Fruit fly (Drosophila melanogaster): ENCODE measurements around the gene CG34140.

The CG34140 gene

dm6 chr3L:211200-211599 is 27.0 kb upstream of the CG34140 start, which contains the start of gene Prp4k (continued):
- TF ChIP-seq CG7556 (GFP tag; optimal IDR thresholded peaks at IDR 0.05): no peak
- TF ChIP-seq Deaf1 (tag; optimal IDR thresholded peaks at IDR 0.05): peak; percentile 58
- no peak for TF ChIP-seq tll (GFP tag; optimal IDR thresholded peaks at IDR 0.05)
- no peak for TF ChIP-seq CG18011 (GFP tag; optimal IDR thresholded peaks at IDR 0.05)
- TF ChIP-seq CG3407 (GFP tag; optimal IDR thresholded peaks at IDR 0.05): no peak
- TF ChIP-seq CG14965 (GFP tag; optimal IDR thresholded peaks at IDR 0.05; ENCODE audit: borderline replicate concordance): no peak
- no peak for TF ChIP-seq gt (GFP tag; IDR thresholded peaks at IDR 0.05)
- no peak for TF ChIP-seq CG10209 (GFP tag; optimal IDR thresholded peaks at IDR 0.05)
- no peak for TF ChIP-seq CG6854 (GFP tag; optimal IDR thresholded peaks at IDR 0.05)
- TF ChIP-seq CTCF (GFP tag; optimal IDR thresholded peaks at IDR 0.05): peak; percentile 0
- TF ChIP-seq Awh (GFP tag; IDR thresholded peaks at IDR 0.05): no peak
- TF ChIP-seq CG9797 (GFP tag; optimal IDR thresholded peaks at IDR 0.05): peak; percentile 62
- TF ChIP-seq dmrt11E (tag; optimal IDR thresholded peaks at IDR 0.05): no peak
- TF ChIP-seq CG12659 (GFP tag; optimal IDR thresholded peaks at IDR 0.05): peak; percentile 63
- TF ChIP-seq pho (GFP tag; optimal IDR thresholded peaks at IDR 0.05): no peak
- TF ChIP-seq YL-1 (GFP tag; optimal IDR thresholded peaks at IDR 0.05): peak; percentile 72
- TF ChIP-seq stwl (tag; optimal IDR thresholded peaks at IDR 0.05): peak; percentile 50
- no peak for TF ChIP-seq CG5953 (GFP tag; IDR thresholded peaks at IDR 0.05)
- no peak for TF ChIP-seq CG12744 (GFP tag; optimal IDR thresholded peaks at IDR 0.05)
- no peak for TF ChIP-seq chif (GFP tag; optimal IDR thresholded peaks at IDR 0.05)
- TF ChIP-seq Fer1 (GFP tag; optimal IDR thresholded peaks at IDR 0.05): peak; percentile 21
- TF ChIP-seq Usf (GFP tag; optimal IDR thresholded peaks at IDR 0.05): no peak
- TF ChIP-seq lab (GFP tag; optimal IDR thresholded peaks at IDR 0.05): no peak
- TF ChIP-seq CG8388 (GFP tag; optimal IDR thresholded peaks at IDR 0.05): no peak
- TF ChIP-seq vfl (GFP tag; optimal IDR thresholded peaks at IDR 0.05): no peak
- TF ChIP-seq Bteb2 (GFP tag; optimal IDR thresholded peaks at IDR 0.05): no peak
- TF ChIP-seq inv (GFP tag; IDR thresholded peaks at IDR 0.05; ENCODE audit: partially characterized antibody): no peak
- no peak for TF ChIP-seq unc-4 (GFP tag; IDR thresholded peaks at IDR 0.05; ENCODE audit: partially characterized antibody)
- no peak for TF ChIP-seq Dfd (GFP tag; optimal IDR thresholded peaks at IDR 0.05)
- no peak for TF ChIP-seq CG32532 (GFP tag; IDR thresholded peaks at IDR 0.05)
- no peak for TF ChIP-seq CG7786 (GFP tag; optimal IDR thresholded peaks at IDR 0.05)
- TF ChIP-seq ind (GFP tag; optimal IDR thresholded peaks at IDR 0.05): no peak
- no peak for TF ChIP-seq chn (GFP tag; optimal IDR thresholded peaks at IDR 0.05)
- no peak for TF ChIP-seq D19B (GFP tag; optimal IDR thresholded peaks at IDR 0.05)
- peak; percentile 49 for TF ChIP-seq nom (GFP tag; optimal IDR thresholded peaks at IDR 0.05)
- no peak for TF ChIP-seq fd3F (GFP tag; optimal IDR thresholded peaks at IDR 0.05)
- no peak for TF ChIP-seq C15 (GFP tag; IDR thresholded peaks at IDR 0.05)
- no peak for TF ChIP-seq fru (optimal IDR thresholded peaks at IDR 0.05)
- 0 out of 3 replicates have a peak, but pooled peaks have one; percentile 11 for TF ChIP-seq CG6175 (GFP tag; IDR thresholded peaks at IDR 0.05)
- TF ChIP-seq croc (GFP tag; conservative IDR thresholded peaks at IDR 0.05): no peak
- TF ChIP-seq MESR4 (GFP tag; optimal IDR thresholded peaks at IDR 0.05): peak; percentile 97
- TF ChIP-seq CG16813 (GFP tag; IDR thresholded peaks at IDR 0.05; ENCODE audit: partially characterized antibody): no peak
- no peak for TF ChIP-seq CG13624 (GFP tag; optimal IDR thresholded peaks at IDR 0.05)
- no peak for TF ChIP-seq Fer2 (tag; optimal IDR thresholded peaks at IDR 0.05)
- no peak for TF ChIP-seq CG4854 (GFP tag; optimal IDR thresholded peaks at IDR 0.05)
- TF ChIP-seq CG30431 (GFP tag; optimal IDR thresholded peaks at IDR 0.05): no peak
- TF ChIP-seq toy (GFP tag; IDR thresholded peaks at IDR 0.05): no peak
- TF ChIP-seq Hand (GFP tag; optimal IDR thresholded peaks at IDR 0.05): no peak
- no peak for TF ChIP-seq Trl (optimal IDR thresholded peaks at IDR 0.05)
- TF ChIP-seq Trl (GFP tag; optimal IDR thresholded peaks at IDR 0.05): no peak
- no peak for TF ChIP-seq onecut (GFP tag; IDR thresholded peaks at IDR 0.05)
- no peak for TF ChIP-seq emc (GFP tag; optimal IDR thresholded peaks at IDR 0.05)

All from whole organism, embryonic.